Fruit fly (Drosophila melanogaster) whole organism, embryonic: Measurements from ENCODE around the gene wwk.

Experiments used
- abd-A ChIP-seq: fragments of 200-800 bp; sonication (Bioruptor generic); optimal IDR thresholded peaks from 3 replicates; lab custom pipeline; 2019; ENCODE audit warnings: missing biosample characterization, mild to moderate bottlenecking, missing genetic modification characterization, moderate library complexity
- pum ChIP-seq: fragments of 200-800 bp; sonication (Bioruptor generic); optimal IDR thresholded peaks from 2 replicates; lab custom pipeline; 2016; ENCODE audit warnings: missing biosample characterization, missing genetic modification characterization

Gene wwk

DNA sequence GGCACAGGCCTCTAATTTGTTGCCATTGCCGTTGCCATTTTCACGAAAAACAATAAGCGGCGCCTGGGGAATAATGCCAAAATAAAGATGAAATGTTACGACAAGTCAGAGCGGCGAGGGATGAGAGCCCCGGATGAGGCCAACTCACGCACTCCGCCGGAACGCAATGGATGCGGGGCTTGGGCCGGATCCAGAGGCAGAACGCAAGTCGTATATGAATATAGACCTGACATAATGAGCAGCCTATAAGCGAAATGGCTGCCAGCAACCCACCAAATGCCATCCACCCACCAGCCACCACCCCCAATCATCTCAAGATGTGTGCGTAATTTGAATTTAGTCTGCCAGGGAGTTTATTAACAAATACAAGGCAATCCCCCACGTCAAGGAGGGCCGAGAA is 43.9 kb downstream of the wwk start:
- TF ChIP-seq abd-A (tag; lab: Kevin White, UChicago) (peak; percentile 91), pum (GFP tag; lab: Kevin White, UChicago) (no peak)
- TF ChIP-seq, all 482 proteins: peak for 1
